Worm (Caenorhabditis elegans): ENCODE data around the gene F13B6.1.

The F13B6.1 gene

ce11 chrIV:7440238-7440637 lies 16.1 kb upstream of the F13B6.1 start:
- TF ChIP-seq blmp-1 (tag; optimal IDR thresholded peaks at IDR 0.05; ENCODE audit: insufficient read depth) (peak; percentile 80), F13H6.1 (tag; optimal IDR thresholded peaks at IDR 0.05) (no peak), zag-1 (tag; optimal IDR thresholded peaks at IDR 0.05) (no peak), gmeb-1 (tag; optimal IDR thresholded peaks at IDR 0.05) (no peak), C34F6.9 (tag; optimal IDR thresholded peaks at IDR 0.05) (no peak), sem-4 (tag; optimal IDR thresholded peaks at IDR 0.05) (no peak), nhr-11 (tag; optimal IDR thresholded peaks at IDR 0.05) (no peak), mbf-1 (tag; optimal IDR thresholded peaks at IDR 0.05) (no peak)

- TF ChIP-seq sma-3 (GFP tag; optimal IDR thresholded peaks at IDR 0.05) (no peak), fos-1 (tag; optimal IDR thresholded peaks at IDR 0.05) (peak; percentile 28)
These were observed 11.1 kb upstream of the F13B6.1 start, which contains the start of gene valv-1 for ce11 chrIV:7445236-7445635. TSS of gene valv-1 (minus strand) at chrIV:7445336.

- no peak for TF ChIP-seq lin-13 (GFP tag; optimal IDR thresholded peaks at IDR 0.05)
These were observed 10.3 kb upstream of the F13B6.1 start, which contains the start of gene B0496.1 for ce11 chrIV:7445995-7446394. TSS of gene B0496.1 (plus strand) at chrIV:7446295.

ce11 chrIV:7447556-7447955 lies 8.8 kb upstream of the F13B6.1 start, which contains the start of gene B0496.2:
TSS of gene B0496.2 (plus strand) at chrIV:7447856.
- TF ChIP-seq ztf-11 (tag; optimal IDR thresholded peaks at IDR 0.05) (no peak), ceh-82 (tag; optimal IDR thresholded peaks at IDR 0.05) (no peak), nhr-6 (tag; optimal IDR thresholded peaks at IDR 0.05) (no peak), sem-4 (tag; optimal IDR thresholded peaks at IDR 0.05) (no peak), snpc-4 (tag; optimal IDR thresholded peaks at IDR 0.05) (no peak)

- TF ChIP-seq F13H6.1 (tag; optimal IDR thresholded peaks at IDR 0.05) = no peak
- no peak for TF ChIP-seq crh-2 (tag; optimal IDR thresholded peaks at IDR 0.05)
- TF ChIP-seq nhr-6 (tag; optimal IDR thresholded peaks at IDR 0.05) = no peak
- no peak for TF ChIP-seq unc-62 (GFP tag; optimal IDR thresholded peaks at IDR 0.05)
- no peak for TF ChIP-seq sma-9 (GFP tag; optimal IDR thresholded peaks at IDR 0.05)
- TF ChIP-seq sma-9 (tag; optimal IDR thresholded peaks at IDR 0.05) = no peak
These were observed 5.0 kb upstream of the F13B6.1 start, which contains the start of gene tes-1 for ce11 chrIV:7451345-7451744. TSS of gene tes-1 (minus strand) at chrIV:7451445.

- TF ChIP-seq sem-4 (tag; optimal IDR thresholded peaks at IDR 0.05) (peak; percentile 12), unc-62 (GFP tag; optimal IDR thresholded peaks at IDR 0.05) (no peak), sma-9 (GFP tag; optimal IDR thresholded peaks at IDR 0.05) (peak; percentile 6), sma-9 (tag; optimal IDR thresholded peaks at IDR 0.05) (no peak), C34F6.9 (tag; optimal IDR thresholded peaks at IDR 0.05) (no peak), crh-2 (tag; optimal IDR thresholded peaks at IDR 0.05) (no peak), unc-39 (tag; optimal IDR thresholded peaks at IDR 0.05) (no peak), nhr-129 (tag; optimal IDR thresholded peaks at IDR 0.05) (peak; percentile 15), unc-55 (GFP tag; optimal IDR thresholded peaks at IDR 0.05) (peak; percentile 69), F13H6.1 (tag; optimal IDR thresholded peaks at IDR 0.05) (no peak)
These were observed 2.6 kb upstream of the F13B6.1 start for ce11 chrIV:7453661-7454159.

ce11 chrIV:7454890-7455289 lies 1.4 kb upstream of the F13B6.1 start:
- TF ChIP-seq nhr-77 (tag; optimal IDR thresholded peaks at IDR 0.05) = no peak
- no peak for TF ChIP-seq ZK546.5 (tag; optimal IDR thresholded peaks at IDR 0.05)

ce11 chrIV:7460225-7460624 lies 3.9 kb downstream of the F13B6.1 start, which contains the start of gene F13B6.2:
TSS of gene F13B6.2 (minus strand) at chrIV:7460325.
- TF ChIP-seq ama-1 (optimal IDR thresholded peaks at IDR 0.05) (no peak), blmp-1 (tag; optimal IDR thresholded peaks at IDR 0.05; ENCODE audit: insufficient read depth) (no peak), R02D3.7 (tag; optimal IDR thresholded peaks at IDR 0.05) (no peak), ztf-11 (tag; optimal IDR thresholded peaks at IDR 0.05) (no peak), unc-39 (tag; optimal IDR thresholded peaks at IDR 0.05) (no peak), fos-1 (tag; optimal IDR thresholded peaks at IDR 0.05) (peak; percentile 34), dmd-4 (tag; optimal IDR thresholded peaks at IDR 0.05) (no peak)

Measured in whole organism, L2 larva.